Worm (Caenorhabditis elegans): ENCODE results near the gene npa-1.

DNA sequence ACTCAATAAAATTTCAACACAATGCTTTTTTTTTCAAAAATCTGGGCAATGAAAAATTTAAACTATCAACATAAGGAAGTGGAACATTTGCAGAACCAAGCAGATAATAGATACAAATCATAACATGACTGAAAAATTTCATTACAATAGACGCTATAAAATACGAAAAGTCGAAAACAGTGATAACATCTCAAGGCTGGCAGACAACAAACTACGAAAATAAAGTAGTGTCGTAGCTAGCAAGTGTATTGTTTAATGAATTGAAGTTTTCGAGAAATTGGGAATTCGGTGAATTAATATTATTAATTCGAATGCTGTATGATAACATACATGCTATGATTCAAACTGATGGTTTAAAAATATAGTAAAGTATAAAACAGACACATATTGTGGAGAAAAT, 21.2 kb downstream of the npa-1 start:
- TF ChIP-seq fos-1 (tag; optimal IDR thresholded peaks at IDR 0.05) (no peak), nhr-6 (tag; optimal IDR thresholded peaks at IDR 0.05) (no peak)
